Fruit fly (Drosophila melanogaster) whole organism: ENCODE measurements around the gene gNacalpha.

Source experiments
- CG8478 ChIP-seq: fragments of >200 bp; optimal IDR thresholded peaks from 2 replicates; lab custom pipeline; 2018; ENCODE audit warnings: inconsistent platforms
- EcR ChIP-seq, 2 experiments: fragments of >200 bp; optimal IDR thresholded peaks; 2 replicates each; lab custom pipeline; 2017; ENCODE audit warnings: missing biosample characterization in 2 of 2, missing genetic modification characterization in 2 of 2, missing genetic modification reagents in 2 of 2
- pan ChIP-seq: fragments of >200 bp; optimal IDR thresholded peaks from 2 replicates; lab custom pipeline; 2017
- psq ChIP-seq: fragments of >200 bp; optimal IDR thresholded peaks from 2 replicates; lab custom pipeline; 2017
- usp ChIP-seq: fragments of >200 bp; optimal IDR thresholded peaks from 2 replicates; lab custom pipeline; 2017; ENCODE audit warnings: missing biosample characterization, missing genetic modification characterization, mixed read lengths

DNA sequence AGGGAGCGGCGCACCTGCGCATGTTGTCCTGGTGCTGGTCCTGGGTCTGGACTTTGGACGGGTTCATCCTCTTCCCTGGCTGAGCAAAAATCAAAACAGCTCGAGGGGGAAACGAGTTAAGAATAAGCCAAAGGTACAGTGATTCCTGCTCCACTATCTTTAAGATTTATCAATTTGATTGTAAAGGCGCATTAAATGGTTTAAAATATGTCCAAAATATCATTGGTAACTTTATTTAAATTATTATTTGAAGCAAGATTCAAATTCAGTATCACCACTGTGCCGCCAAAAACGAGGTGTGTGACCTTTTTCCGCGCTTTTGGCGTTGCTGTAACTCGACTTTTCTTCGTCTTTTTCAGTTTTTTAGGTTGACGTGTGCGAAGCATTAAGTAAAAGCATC, 32.4 kb downstream of the gNacalpha start:
- TF ChIP-seq CG8478 (no peak), pan (no peak), psq (lab: Kevin White, UChicago) (no peak), usp (no peak), EcR (GFP tag; optimal IDR thresholded peaks at IDR 0.05; lab: Kevin White, UChicago) (no peak)
